Fruit fly (Drosophila melanogaster) S2 (cell line): ENCODE data around the gene CG5937.

Experiments
- CG8478 ChIP-seq: fragments of >200 bp; optimal IDR thresholded peaks from 2 replicates; lab custom pipeline; 2018
- CTCF ChIP-seq, 2 experiments: fragments of >200 bp; optimal IDR thresholded peaks; 2 replicates each; lab custom pipeline; 2018

dm6 chrX:5992767-5993325 lies 47.0 kb upstream of the CG5937 start:
- TF ChIP-seq CTCF (optimal IDR thresholded peaks at IDR 0.05; lab: Kevin White, UChicago) (no peak), CG8478 (no peak)
